Worm (Caenorhabditis elegans) whole organism, L2 larva: ENCODE results near the gene str-77.

Experiments used
- C34F6.9 ChIP-seq: fragments of 150-350 bp; optimal IDR thresholded peaks from 2 replicates; lab custom pipeline; 2014; ENCODE audit warnings: missing biosample characterization, missing genetic modification characterization
- F13H6.1 ChIP-seq: sonication (generic microtip); optimal IDR thresholded peaks from 2 replicates; lab custom pipeline; 2016; ENCODE audit warnings: missing genetic modification characterization, missing compliant biosample characterization
- Y55F3AM.14 ChIP-seq: fragments of 200-800 bp; sonication (Bioruptor generic); optimal IDR thresholded peaks from 2 replicates; lab custom pipeline; 2018; ENCODE audit warnings: mild to moderate bottlenecking, missing genetic modification characterization, missing compliant biosample characterization
- ZK546.5 ChIP-seq: sonication (generic microtip); optimal IDR thresholded peaks from 2 replicates; lab custom pipeline; 2017; ENCODE audit warnings: missing biosample characterization, missing genetic modification characterization
- alr-1 ChIP-seq: fragments of 150-350 bp; optimal IDR thresholded peaks from 2 replicates; lab custom pipeline; 2014; ENCODE audit warnings: missing biosample characterization, missing genetic modification characterization
- aly-2 ChIP-seq: fragments of 150-350 bp; optimal IDR thresholded peaks from 2 replicates; lab custom pipeline; 2014; ENCODE audit warnings: missing biosample characterization, missing genetic modification characterization
- blmp-1 ChIP-seq: sonication (generic microtip); optimal IDR thresholded peaks from 2 replicates; lab custom pipeline; 2017; ENCODE audit warnings: missing genetic modification characterization, mild to moderate bottlenecking, missing compliant biosample characterization, antibody characterized with exemption, moderate library complexity; ENCODE audit not compliant: insufficient read depth
- ceh-16 ChIP-seq: fragments of 150-350 bp; optimal IDR thresholded peaks from 2 replicates; lab custom pipeline; 2014; ENCODE audit warnings: missing biosample characterization, missing genetic modification characterization
- ceh-82 ChIP-seq: fragments of 150-350 bp; optimal IDR thresholded peaks from 2 replicates; lab custom pipeline; 2014; ENCODE audit warnings: missing biosample characterization, missing genetic modification characterization
- crh-2 ChIP-seq: sonication (generic microtip); optimal IDR thresholded peaks from 2 replicates; lab custom pipeline; 2017; ENCODE audit warnings: missing biosample characterization, missing genetic modification characterization
- dmd-4 ChIP-seq: sonication (generic microtip); optimal IDR thresholded peaks from 2 replicates; lab custom pipeline; 2017; ENCODE audit warnings: missing biosample characterization, missing genetic modification characterization
- elt-3 ChIP-seq: sonication (generic microtip); optimal IDR thresholded peaks from 2 replicates; lab custom pipeline; 2017; ENCODE audit warnings: missing biosample characterization, missing genetic modification characterization
- fos-1 ChIP-seq: fragments of 150-350 bp; optimal IDR thresholded peaks from 2 replicates; lab custom pipeline; 2014; ENCODE audit warnings: missing biosample characterization, missing genetic modification characterization
- gmeb-1 ChIP-seq: fragments of 150-350 bp; optimal IDR thresholded peaks from 2 replicates; lab custom pipeline; 2014; ENCODE audit warnings: missing biosample characterization, missing genetic modification characterization
- lin-11 ChIP-seq: fragments of 150-350 bp; sonication (generic microtip); optimal IDR thresholded peaks from 2 replicates; lab custom pipeline; 2014; ENCODE audit warnings: missing biosample characterization, missing genetic modification characterization, inconsistent platforms, mixed read lengths
- lin-13 ChIP-seq: fragments of 150-350 bp; optimal IDR thresholded peaks from 2 replicates; lab custom pipeline; 2014; ENCODE audit warnings: missing biosample characterization, missing genetic modification reagents, missing genetic modification characterization
- lsy-2 ChIP-seq, 2 experiments: fragments of 150-350 bp in 1 of 2; sonication (generic microtip) in 1 of 2; optimal IDR thresholded peaks; 2 replicates each; lab custom pipeline; 2014 to 2017; ENCODE audit warnings: missing biosample characterization in 2 of 2, missing genetic modification characterization in 2 of 2
- mab-5 ChIP-seq: fragments of 150-350 bp; optimal IDR thresholded peaks from 2 replicates; lab custom pipeline; 2014; ENCODE audit warnings: missing biosample characterization, missing genetic modification characterization
- mbf-1 ChIP-seq: sonication (generic microtip); optimal IDR thresholded peaks from 2 replicates; lab custom pipeline; 2017; ENCODE audit warnings: missing biosample characterization, missing genetic modification characterization
- mdl-1 ChIP-seq, 2 experiments: fragments of 150-350 bp in 1 of 2; sonication (generic microtip) in 1 of 2; optimal IDR thresholded peaks; 2 replicates each; lab custom pipeline; 2017; ENCODE audit warnings: missing biosample characterization in 2 of 2, missing genetic modification characterization in 2 of 2
- nhr-10 ChIP-seq: sonication (generic microtip); optimal IDR thresholded peaks from 2 replicates; lab custom pipeline; 2017; ENCODE audit warnings: missing biosample characterization, missing genetic modification characterization
- nhr-12 ChIP-seq: fragments of 150-350 bp; optimal IDR thresholded peaks from 2 replicates; lab custom pipeline; 2014; ENCODE audit warnings: missing biosample characterization, missing genetic modification characterization
- nhr-129 ChIP-seq: fragments of 150-350 bp; optimal IDR thresholded peaks from 2 replicates; lab custom pipeline; 2014; ENCODE audit warnings: missing biosample characterization, missing genetic modification characterization
- nhr-21 ChIP-seq: fragments of 150-350 bp; optimal IDR thresholded peaks from 2 replicates; lab custom pipeline; 2014; ENCODE audit warnings: missing biosample characterization, missing genetic modification characterization
- nhr-23 ChIP-seq: fragments of 150-350 bp; optimal IDR thresholded peaks from 2 replicates; lab custom pipeline; 2014; ENCODE audit warnings: missing biosample characterization, missing genetic modification reagents, missing genetic modification characterization
- nhr-237 ChIP-seq: fragments of 150-350 bp; optimal IDR thresholded peaks from 2 replicates; lab custom pipeline; 2014; ENCODE audit warnings: missing biosample characterization, missing genetic modification characterization
- sem-4 ChIP-seq: fragments of 150-350 bp; optimal IDR thresholded peaks from 2 replicates; lab custom pipeline; 2014; ENCODE audit warnings: missing biosample characterization, missing genetic modification reagents, missing genetic modification characterization
- skn-1 ChIP-seq: sonication (generic microtip); optimal IDR thresholded peaks from 2 replicates; lab custom pipeline; 2017; ENCODE audit warnings: missing biosample characterization, missing genetic modification characterization
- sma-3 ChIP-seq: sonication (generic microtip); optimal IDR thresholded peaks from 2 replicates; lab custom pipeline; 2016; ENCODE audit warnings: missing genetic modification reagents, missing genetic modification characterization, missing compliant biosample characterization
- sma-9 ChIP-seq, 2 experiments: fragments of 150-350 bp in 1 of 2; sonication (generic microtip) in 1 of 2; optimal IDR thresholded peaks; 2 replicates each; lab custom pipeline; 2014 to 2016; ENCODE audit warnings: missing genetic modification characterization in 2 of 2, mild to moderate bottlenecking in 1 of 2, missing biosample characterization in 1 of 2, missing compliant biosample characterization in 1 of 2, missing genetic modification reagents in 1 of 2, moderate library complexity in 1 of 2
- unc-39 ChIP-seq: fragments of 150-350 bp; optimal IDR thresholded peaks from 2 replicates; lab custom pipeline; 2014; ENCODE audit warnings: missing biosample characterization, missing genetic modification characterization
- unc-55 ChIP-seq: fragments of 150-350 bp; sonication (generic microtip); optimal IDR thresholded peaks from 3 replicates; lab custom pipeline; 2014; ENCODE audit warnings: missing biosample characterization, missing genetic modification reagents, missing genetic modification characterization
- unc-62 ChIP-seq: fragments of 150-350 bp; optimal IDR thresholded peaks from 2 replicates; lab custom pipeline; 2014; ENCODE audit warnings: missing biosample characterization, missing genetic modification reagents, missing genetic modification characterization
- ztf-11 ChIP-seq: sonication (generic microtip); optimal IDR thresholded peaks from 2 replicates; lab custom pipeline; 2017; ENCODE audit warnings: missing biosample characterization, missing genetic modification characterization
- ztf-4 ChIP-seq: fragments of 150-350 bp; optimal IDR thresholded peaks from 2 replicates; lab custom pipeline; 2014; ENCODE audit warnings: missing biosample characterization, missing genetic modification characterization

str-77 gene

ce11 chrV:17743802-17744201, 25.1 kb downstream of the str-77 start:
- TF ChIP-seq ZK546.5 (tag; lab: Kevin White, UChicago) (no peak), lin-11 (tag; lab: Kevin White, UChicago) (no peak), ceh-16 (tag; lab: Kevin White, UChicago) (no peak), mab-5 (tag; lab: Kevin White, UChicago) (no peak), C34F6.9 (tag; lab: Kevin White, UChicago) (no peak), ceh-82 (tag; lab: Kevin White, UChicago) (no peak), nhr-23 (no peak), sma-3 (no peak), mdl-1 (tag; optimal IDR thresholded peaks at IDR 0.05; lab: Kevin White, UChicago) (no peak), gmeb-1 (tag; lab: Kevin White, UChicago) (no peak), sma-9 (GFP tag; optimal IDR thresholded peaks at IDR 0.05; lab: Kevin White, UChicago) (no peak), sma-9 (tag; optimal IDR thresholded peaks at IDR 0.05; lab: Kevin White, UChicago) (no peak), alr-1 (tag; lab: Kevin White, UChicago) (no peak), F13H6.1 (no peak), lsy-2 (tag; optimal IDR thresholded peaks at IDR 0.05; lab: Kevin White, UChicago) (no peak), ztf-4 (tag; lab: Kevin White, UChicago) (no peak)
- TF ChIP-seq, all 48 proteins: peak for 0

ce11 chrV:17746959-17747358, 28.2 kb downstream of the str-77 start, which contains the start of gene twk-36:
twk-36 (minus strand) TSS chrV:17747059.
- TF ChIP-seq ceh-16 (tag; lab: Kevin White, UChicago) (no peak), fos-1 (tag; lab: Kevin White, UChicago) (no peak), mbf-1 (no peak), aly-2 (tag; lab: Kevin White, UChicago) (no peak), sem-4 (tag; lab: Kevin White, UChicago) (no peak), mab-5 (tag; lab: Kevin White, UChicago) (no peak), nhr-12 (tag; lab: Kevin White, UChicago) (no peak), ZK546.5 (tag; lab: Kevin White, UChicago) (no peak), dmd-4 (tag; lab: Kevin White, UChicago) (no peak), alr-1 (tag; lab: Kevin White, UChicago) (no peak), F13H6.1 (no peak), ztf-4 (tag; lab: Kevin White, UChicago) (no peak), blmp-1 (tag; lab: Kevin White, UChicago) (no peak), crh-2 (tag; lab: Kevin White, UChicago) (no peak), gmeb-1 (tag; lab: Kevin White, UChicago) (no peak), nhr-129 (tag; lab: Kevin White, UChicago) (no peak), lin-11 (tag; lab: Kevin White, UChicago) (no peak), skn-1 (tag; lab: Kevin White, UChicago) (no peak)

ce11 chrV:17749181-17749580, 30.4 kb downstream of the str-77 start, which contains the start of gene R12G8.1:
R12G8.1 (minus strand) TSS chrV:17749243.
- TF ChIP-seq unc-62: no peak
- no peak for TF ChIP-seq nhr-21 (tag; lab: Kevin White, UChicago)
- no peak for TF ChIP-seq mbf-1
- TF ChIP-seq mdl-1 (tag; optimal IDR thresholded peaks at IDR 0.05; lab: Kevin White, UChicago): peak in 1 of 2 experiments; percentile 5
- TF ChIP-seq sem-4 (tag; lab: Kevin White, UChicago): peak; percentile 5
- no peak for TF ChIP-seq blmp-1 (tag; lab: Kevin White, UChicago)
- peak; percentile 45 for TF ChIP-seq sma-9 (GFP tag; optimal IDR thresholded peaks at IDR 0.05; lab: Kevin White, UChicago)
- no peak for TF ChIP-seq sma-9 (tag; optimal IDR thresholded peaks at IDR 0.05; lab: Kevin White, UChicago)
- no peak for TF ChIP-seq mab-5 (tag; lab: Kevin White, UChicago)
- TF ChIP-seq F13H6.1: peak; percentile 33
- TF ChIP-seq elt-3: no peak
- TF ChIP-seq unc-39 (tag; lab: Kevin White, UChicago): no peak
- no peak for TF ChIP-seq unc-55 (GFP tag; lab: Kevin White, UChicago)
- no peak for TF ChIP-seq dmd-4 (tag; lab: Kevin White, UChicago)
- TF ChIP-seq lin-13 (GFP tag; lab: Kevin White, UChicago): no peak

ce11 chrV:17752340-17752739, 33.6 kb downstream of the str-77 start:
- TF ChIP-seq gmeb-1 (tag; lab: Kevin White, UChicago) (peak; percentile 18), fos-1 (tag; lab: Kevin White, UChicago) (peak; percentile 75), skn-1 (tag; lab: Kevin White, UChicago) (no peak), sma-9 (GFP tag; optimal IDR thresholded peaks at IDR 0.05; lab: Kevin White, UChicago) (peak; percentile 33), sma-9 (tag; optimal IDR thresholded peaks at IDR 0.05; lab: Kevin White, UChicago) (no peak), sem-4 (tag; lab: Kevin White, UChicago) (no peak), mab-5 (tag; lab: Kevin White, UChicago) (no peak), nhr-237 (tag; lab: Kevin White, UChicago) (no peak), crh-2 (tag; lab: Kevin White, UChicago) (peak; percentile 42), lin-11 (tag; lab: Kevin White, UChicago) (no peak), nhr-129 (tag; lab: Kevin White, UChicago) (no peak), dmd-4 (tag; lab: Kevin White, UChicago) (no peak), lsy-2 (tag; optimal IDR thresholded peaks at IDR 0.05; lab: Kevin White, UChicago) (no peak), ZK546.5 (tag; lab: Kevin White, UChicago) (no peak), unc-62 (no peak), sma-3 (no peak), elt-3 (no peak), nhr-10 (tag; lab: Kevin White, UChicago) (no peak), ztf-11 (tag; lab: Kevin White, UChicago) (no peak), unc-39 (tag; lab: Kevin White, UChicago) (no peak), Y55F3AM.14 (no peak)
